Fruit fly (Drosophila melanogaster): ENCODE results near the gene CRIF.
A peak's percentile ranks its signal among the peaks of the same experiment; 100 is the strongest.

Gene CRIF

dm6 chr3L:21594408-21594807, 25.7 kb upstream of the CRIF start:
- TF ChIP-seq cic (GFP tag; optimal IDR thresholded peaks at IDR 0.05) (no peak), Mnt (GFP tag; optimal IDR thresholded peaks at IDR 0.05) (no peak), Hr96 (GFP tag; optimal IDR thresholded peaks at IDR 0.05) (no peak), CG14711 (tag; optimal IDR thresholded peaks at IDR 0.05) (no peak), CG33017 (tag; optimal IDR thresholded peaks at IDR 0.05) (no peak), bab1 (GFP tag; optimal IDR thresholded peaks at IDR 0.05) (no peak), kay (GFP tag; ENCODE audit: borderline replicate concordance) (no peak), CG7045 (GFP tag; optimal IDR thresholded peaks at IDR 0.05) (no peak), Clk (GFP tag; optimal IDR thresholded peaks at IDR 0.05) (no peak)

DNA sequence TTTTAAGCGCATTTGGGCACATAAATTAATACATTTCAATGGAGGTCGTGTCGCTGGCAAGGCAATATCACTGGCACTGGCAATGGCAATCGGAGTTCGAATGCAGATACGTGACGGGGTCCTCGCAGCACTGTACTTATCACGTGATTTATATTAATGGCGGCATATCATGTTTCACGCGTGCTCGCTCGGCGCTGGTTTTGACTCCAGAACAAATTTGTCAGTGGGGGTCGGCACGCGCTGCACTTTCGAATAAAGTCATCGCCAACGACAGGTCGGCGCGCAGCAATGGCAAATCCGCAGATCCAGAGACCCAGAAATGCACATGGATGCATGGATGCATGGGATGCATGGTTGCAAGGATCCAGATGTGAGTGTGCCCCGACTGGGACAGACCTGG, 22.5 kb upstream of the CRIF start:
- TF ChIP-seq bab1 (GFP tag; optimal IDR thresholded peaks at IDR 0.05) (peak; percentile 7), CG1620 (GFP tag; optimal IDR thresholded peaks at IDR 0.05) (no peak), CG33017 (tag; optimal IDR thresholded peaks at IDR 0.05) (no peak)

- TF ChIP-seq cnc (optimal IDR thresholded peaks at IDR 0.05) (no peak), CG14711 (tag; optimal IDR thresholded peaks at IDR 0.05) (no peak)
Measured at dm6 chr3L:21586528-21586927, 17.8 kb upstream of the CRIF start, which contains the start of gene TfAP-2. Gene TfAP-2 (plus strand): TSS chr3L:21586828.

dm6 chr3L:21585397-21585796, 16.7 kb upstream of the CRIF start:
- TF ChIP-seq CG7045 (GFP tag; optimal IDR thresholded peaks at IDR 0.05) (no peak), bab1 (GFP tag; optimal IDR thresholded peaks at IDR 0.05) (no peak), Hr96 (GFP tag; optimal IDR thresholded peaks at IDR 0.05) (no peak), pad (GFP tag; optimal IDR thresholded peaks at IDR 0.05) (no peak), CG14711 (tag; optimal IDR thresholded peaks at IDR 0.05) (no peak), CG1620 (GFP tag; optimal IDR thresholded peaks at IDR 0.05) (no peak), ovo (GFP tag; optimal IDR thresholded peaks at IDR 0.05) (no peak), CG12768 (GFP tag; optimal IDR thresholded peaks at IDR 0.05) (no peak), kay (GFP tag; ENCODE audit: borderline replicate concordance) (no peak), Crg-1 (GFP tag; optimal IDR thresholded peaks at IDR 0.05) (no peak), Mnt (GFP tag; optimal IDR thresholded peaks at IDR 0.05) (no peak), cnc (optimal IDR thresholded peaks at IDR 0.05) (no peak), toe (GFP tag; optimal IDR thresholded peaks at IDR 0.05) (no peak), CG11617 (GFP tag; optimal IDR thresholded peaks at IDR 0.05) (no peak), CG33017 (tag; optimal IDR thresholded peaks at IDR 0.05) (no peak), CG5204 (GFP tag; optimal IDR thresholded peaks at IDR 0.05) (no peak), CG7101 (tag; optimal IDR thresholded peaks at IDR 0.05) (no peak)

dm6 chr3L:21584683-21585082, 16.0 kb upstream of the CRIF start:
- no peak for TF ChIP-seq CG12768 (GFP tag; optimal IDR thresholded peaks at IDR 0.05)
- TF ChIP-seq CG14711 (tag; optimal IDR thresholded peaks at IDR 0.05), result peak; percentile 60

DNA sequence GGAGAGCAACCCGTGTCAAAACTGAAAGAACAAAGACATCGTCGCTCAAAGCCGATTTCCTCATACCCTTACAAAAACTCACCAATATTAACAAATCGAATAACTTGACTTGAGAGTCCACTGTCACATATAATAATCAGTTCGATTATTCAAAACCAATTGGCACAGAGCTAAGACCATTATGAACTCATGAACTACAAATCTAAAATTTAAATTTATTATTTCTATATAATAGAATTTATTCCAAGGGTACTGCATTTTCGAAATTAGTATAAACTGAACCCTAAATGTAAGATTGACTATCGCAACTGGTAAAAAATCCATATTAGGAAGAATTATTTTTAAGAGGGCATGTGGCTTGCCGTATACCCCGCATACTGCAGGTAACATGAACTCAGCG, 13.3 kb upstream of the CRIF start:
- no peak for TF ChIP-seq CG11617 (GFP tag; optimal IDR thresholded peaks at IDR 0.05)
- TF ChIP-seq tj (GFP tag; optimal IDR thresholded peaks at IDR 0.05), result no peak
- TF ChIP-seq kay (GFP tag; ENCODE audit: borderline replicate concordance), result no peak
- TF ChIP-seq cic (GFP tag; optimal IDR thresholded peaks at IDR 0.05), result no peak
- no peak for TF ChIP-seq CG14711 (tag; optimal IDR thresholded peaks at IDR 0.05)
- TF ChIP-seq CG7101 (tag; optimal IDR thresholded peaks at IDR 0.05), result no peak
- no peak for TF ChIP-seq CG1620 (GFP tag; optimal IDR thresholded peaks at IDR 0.05)
- TF ChIP-seq CG33017 (tag; optimal IDR thresholded peaks at IDR 0.05), result no peak
- no peak for TF ChIP-seq toe (GFP tag; optimal IDR thresholded peaks at IDR 0.05)
- TF ChIP-seq ovo (GFP tag; optimal IDR thresholded peaks at IDR 0.05), result no peak
- no peak for TF ChIP-seq Crg-1 (GFP tag; optimal IDR thresholded peaks at IDR 0.05)
- no peak for TF ChIP-seq CG7045 (GFP tag; optimal IDR thresholded peaks at IDR 0.05)
- TF ChIP-seq Hr96 (GFP tag; optimal IDR thresholded peaks at IDR 0.05), result no peak
- TF ChIP-seq pad (GFP tag; optimal IDR thresholded peaks at IDR 0.05), result no peak
- TF ChIP-seq CG12768 (GFP tag; optimal IDR thresholded peaks at IDR 0.05), result no peak
- TF ChIP-seq bab1 (GFP tag; optimal IDR thresholded peaks at IDR 0.05), result no peak
- no peak for TF ChIP-seq Clk (GFP tag; optimal IDR thresholded peaks at IDR 0.05)
- no peak for TF ChIP-seq cnc (optimal IDR thresholded peaks at IDR 0.05)

DNA sequence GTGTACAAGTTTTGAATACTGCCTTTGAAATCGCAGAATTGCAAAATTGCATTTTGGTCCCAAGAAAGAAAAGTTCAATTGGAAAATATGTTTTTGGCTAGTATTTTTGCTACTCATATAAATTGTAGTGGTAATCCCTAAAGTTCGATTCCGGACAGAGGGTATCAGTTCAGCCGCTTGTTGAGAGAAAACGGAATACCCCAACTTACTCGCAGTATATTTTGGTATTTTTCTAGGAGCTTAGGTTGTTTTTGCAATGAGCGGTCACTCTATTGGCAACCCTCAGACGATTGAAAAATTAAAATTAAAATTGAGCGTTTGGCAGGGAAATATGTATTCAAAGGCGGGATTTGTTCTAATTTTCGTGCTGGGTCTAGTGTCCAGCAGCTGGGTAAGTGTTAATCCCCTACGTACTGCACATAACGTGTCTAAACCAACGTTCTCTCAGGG, 5.6 kb upstream of the CRIF start:
- TF ChIP-seq toe (GFP tag; optimal IDR thresholded peaks at IDR 0.05) (no peak), CG33017 (tag; optimal IDR thresholded peaks at IDR 0.05) (no peak), ovo (GFP tag; optimal IDR thresholded peaks at IDR 0.05) (no peak), Clk (GFP tag; optimal IDR thresholded peaks at IDR 0.05) (no peak), CG1620 (GFP tag; optimal IDR thresholded peaks at IDR 0.05) (no peak), kay (GFP tag; ENCODE audit: borderline replicate concordance) (no peak), Hr96 (GFP tag; optimal IDR thresholded peaks at IDR 0.05) (no peak), CG7101 (tag; optimal IDR thresholded peaks at IDR 0.05) (no peak)

dm6 chr3L:21573831-21574230, 5.1 kb upstream of the CRIF start, which contains the start of gene EMC10:
Gene EMC10 (plus strand): TSS chr3L:21574131.
- TF ChIP-seq CG12768 (GFP tag; optimal IDR thresholded peaks at IDR 0.05) (no peak), bab1 (GFP tag; optimal IDR thresholded peaks at IDR 0.05) (no peak), CG1620 (GFP tag; optimal IDR thresholded peaks at IDR 0.05) (no peak), Clk (GFP tag; optimal IDR thresholded peaks at IDR 0.05) (no peak), CG33017 (tag; optimal IDR thresholded peaks at IDR 0.05) (no peak), kay (GFP tag; ENCODE audit: borderline replicate concordance) (peak; percentile 44), ovo (GFP tag; optimal IDR thresholded peaks at IDR 0.05) (no peak)
